Worm (Caenorhabditis elegans): ENCODE data around the gene nhr-126.
A peak's percentile ranks its signal among the peaks of the same experiment; 100 is the strongest.

Gene nhr-126

DNA sequence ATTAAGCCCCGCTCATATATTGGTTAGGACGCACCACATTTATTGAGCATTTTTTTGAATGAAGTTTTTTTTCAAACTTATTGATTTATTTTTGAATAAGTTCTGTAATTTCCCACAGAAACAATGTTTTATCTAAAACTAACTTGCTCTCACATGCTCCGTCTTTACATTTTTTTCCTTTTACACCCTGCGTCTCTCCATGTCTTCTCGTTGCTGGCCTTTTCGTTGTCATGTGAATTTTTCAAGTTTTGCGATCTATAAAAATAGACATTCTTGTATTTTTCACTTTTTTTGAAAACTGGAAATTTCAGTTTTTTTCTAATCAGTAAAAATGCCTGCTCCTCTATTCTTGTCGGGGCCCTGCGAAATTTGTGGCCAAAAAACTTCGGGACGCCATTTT is 2.0 kb downstream of the nhr-126 start, which contains the start of gene nhr-134:
nhr-134 (plus strand) TSS at position 312 of the 400 bp plus-strand sequence.
- TF ChIP-seq F37D6.2 (tag; optimal IDR thresholded peaks at IDR 0.05) (no peak), Y75B8A.6 (GFP tag; IDR thresholded peaks at IDR 0.05) (no peak), unc-130 (GFP tag; optimal IDR thresholded peaks at IDR 0.05) (no peak), lsy-2 (tag; optimal IDR thresholded peaks at IDR 0.05) (peak in 1 of 2 experiments; percentile 3), dmd-6 (GFP tag; IDR thresholded peaks at IDR 0.05) (no peak), daf-16 (GFP tag; optimal IDR thresholded peaks at IDR 0.05) (no peak), daf-16 (tag; optimal IDR thresholded peaks at IDR 0.05) (peak; percentile 44), rbr-2 (tag; optimal IDR thresholded peaks at IDR 0.05) (no peak), hlh-11 (tag; optimal IDR thresholded peaks at IDR 0.05) (peak; percentile 15), dve-1 (tag; optimal IDR thresholded peaks at IDR 0.05; ENCODE audit: insufficient read depth) (peak; percentile 44), Y5F2A.4 (GFP tag; optimal IDR thresholded peaks at IDR 0.05) (no peak), hlh-30 (tag; optimal IDR thresholded peaks at IDR 0.05; ENCODE audit: insufficient read depth) (peak; percentile 87), unc-62 (GFP tag; optimal IDR thresholded peaks at IDR 0.05 in 1 of 2) (peak in 1 of 2 experiments; percentile 55), unc-62 (tag; optimal IDR thresholded peaks at IDR 0.05) (no peak), lin-38 (GFP tag; IDR thresholded peaks at IDR 0.05) (no peak), egl-43 (GFP tag; IDR thresholded peaks at IDR 0.05) (no peak), mes-2 (tag; optimal IDR thresholded peaks at IDR 0.05; ENCODE audit: poor library complexity, severe bottlenecking) (peak; percentile 6), nhr-28 (tag; optimal IDR thresholded peaks at IDR 0.05) (peak; percentile 30), nhr-237 (tag; optimal IDR thresholded peaks at IDR 0.05) (no peak)

DNA sequence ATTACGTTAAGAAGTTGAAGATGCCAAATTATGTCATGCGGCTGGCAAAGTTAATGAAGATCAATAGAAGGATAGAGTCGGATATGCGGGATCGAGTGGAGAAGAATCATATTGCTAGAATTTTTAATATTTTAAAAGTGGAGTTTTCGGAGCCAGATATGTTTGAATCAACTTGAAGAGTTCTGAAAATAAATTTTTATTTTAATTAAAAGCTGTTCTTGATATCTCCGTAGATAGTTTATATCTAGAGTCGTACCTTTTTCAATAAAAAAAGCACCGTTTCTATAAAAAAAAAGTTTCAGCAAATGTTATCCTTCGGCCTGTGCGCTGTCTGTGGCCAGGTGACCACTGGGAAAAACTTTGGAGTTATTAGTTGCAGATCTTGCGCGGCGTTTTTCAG is 4.3 kb downstream of the nhr-126 start, which contains the start of gene nhr-96:
nhr-96 (plus strand) TSS at position 301 of the 400 bp plus-strand sequence.
- TF ChIP-seq unc-62 (GFP tag; optimal IDR thresholded peaks at IDR 0.05 in 1 of 2) (no peak), unc-62 (tag; optimal IDR thresholded peaks at IDR 0.05) (no peak), jun-1 (tag; optimal IDR thresholded peaks at IDR 0.05) (no peak), D1046.2 (GFP tag; IDR thresholded peaks at IDR 0.05) (no peak), lir-3 (tag; optimal IDR thresholded peaks at IDR 0.05) (no peak), lin-13 (GFP tag; optimal IDR thresholded peaks at IDR 0.05) (no peak), nhr-42 (GFP tag; IDR thresholded peaks at IDR 0.05) (no peak), arid-1 (GFP tag; conservative IDR thresholded peaks at IDR 0.05) (no peak), mdl-1 (tag; optimal IDR thresholded peaks at IDR 0.05) (no peak), lim-7 (GFP tag; IDR thresholded peaks at IDR 0.05) (no peak), dmd-8 (GFP tag; IDR thresholded peaks at IDR 0.05) (no peak), T26A8.4 (GFP tag; IDR thresholded peaks at IDR 0.05) (no peak), nhr-10 (tag; optimal IDR thresholded peaks at IDR 0.05) (no peak), lsy-2 (tag; optimal IDR thresholded peaks at IDR 0.05) (no peak), mdt-29 (GFP tag; IDR thresholded peaks at IDR 0.05) (no peak), mep-1 (tag; optimal IDR thresholded peaks at IDR 0.05) (no peak), daf-19 (GFP tag; conservative IDR thresholded peaks at IDR 0.05) (no peak), cey-2 (tag; optimal IDR thresholded peaks at IDR 0.05; ENCODE audit: borderline replicate concordance, insufficient read depth) (no peak), ama-1 (optimal IDR thresholded peaks at IDR 0.05) (no peak), rbr-2 (tag; optimal IDR thresholded peaks at IDR 0.05) (no peak)

DNA sequence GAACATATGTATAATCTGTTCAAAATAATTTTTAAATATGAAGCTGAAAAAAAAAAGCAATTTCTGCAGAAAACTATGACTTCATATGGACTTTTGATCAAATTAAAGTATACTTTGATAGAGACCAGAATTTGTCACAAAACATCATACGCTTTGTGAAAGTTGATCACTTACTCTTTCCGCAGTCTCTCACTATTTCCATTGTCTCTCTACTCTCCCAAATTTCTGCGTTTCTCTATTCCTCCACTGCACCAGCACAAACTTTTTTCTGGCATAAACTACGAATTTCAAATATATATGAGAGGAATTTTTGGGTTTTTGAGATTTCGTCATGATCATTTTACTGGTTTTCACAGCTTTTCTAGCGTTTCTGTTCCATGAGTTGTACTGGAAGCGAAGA is 7.0 kb downstream of the nhr-126 start, which contains the start of gene cyp-33C4:
cyp-33C4 (plus strand) TSS at position 293 of the 400 bp plus-strand sequence.
- TF ChIP-seq dmd-6 (GFP tag; IDR thresholded peaks at IDR 0.05): peak; percentile 75
- peak; percentile 91 for TF ChIP-seq nhr-28 (tag; optimal IDR thresholded peaks at IDR 0.05)
- no peak for TF ChIP-seq daf-16 (GFP tag; optimal IDR thresholded peaks at IDR 0.05)
- TF ChIP-seq daf-16 (tag; optimal IDR thresholded peaks at IDR 0.05): peak; percentile 10
- peak; percentile 8 for TF ChIP-seq nhr-102 (tag; optimal IDR thresholded peaks at IDR 0.05)
- peak in 1 of 2 experiments; percentile 35 for TF ChIP-seq unc-62 (GFP tag; optimal IDR thresholded peaks at IDR 0.05 in 1 of 2)
- TF ChIP-seq unc-62 (tag; optimal IDR thresholded peaks at IDR 0.05): no peak
- TF ChIP-seq nhr-77 (tag; optimal IDR thresholded peaks at IDR 0.05): peak; percentile 14
- TF ChIP-seq dve-1 (tag; optimal IDR thresholded peaks at IDR 0.05; ENCODE audit: insufficient read depth): peak; percentile 34
- no peak for TF ChIP-seq ZK546.5 (tag; optimal IDR thresholded peaks at IDR 0.05)
- TF ChIP-seq mep-1 (tag; optimal IDR thresholded peaks at IDR 0.05): peak; percentile 19
- TF ChIP-seq pqm-1 (tag; optimal IDR thresholded peaks at IDR 0.05): peak; percentile 5
- peak; percentile 32 for TF ChIP-seq hlh-30 (tag; optimal IDR thresholded peaks at IDR 0.05; ENCODE audit: insufficient read depth)
- no peak for TF ChIP-seq ceh-28 (tag; optimal IDR thresholded peaks at IDR 0.05)
- TF ChIP-seq hlh-11 (tag; optimal IDR thresholded peaks at IDR 0.05): peak; percentile 52
- TF ChIP-seq lir-3 (tag; optimal IDR thresholded peaks at IDR 0.05): no peak

Data from whole organism, L4 larva.